Worm (Caenorhabditis elegans): ENCODE measurements around the gene ctsa-2.

The ctsa-2 gene

ce11 chrX:6458467-6458866 is 28.1 kb upstream of the ctsa-2 start:
- TF ChIP-seq D1046.2 (GFP tag; IDR thresholded peaks at IDR 0.05), result no peak
- TF ChIP-seq pqm-1 (tag; optimal IDR thresholded peaks at IDR 0.05), result peak; percentile 57

DNA sequence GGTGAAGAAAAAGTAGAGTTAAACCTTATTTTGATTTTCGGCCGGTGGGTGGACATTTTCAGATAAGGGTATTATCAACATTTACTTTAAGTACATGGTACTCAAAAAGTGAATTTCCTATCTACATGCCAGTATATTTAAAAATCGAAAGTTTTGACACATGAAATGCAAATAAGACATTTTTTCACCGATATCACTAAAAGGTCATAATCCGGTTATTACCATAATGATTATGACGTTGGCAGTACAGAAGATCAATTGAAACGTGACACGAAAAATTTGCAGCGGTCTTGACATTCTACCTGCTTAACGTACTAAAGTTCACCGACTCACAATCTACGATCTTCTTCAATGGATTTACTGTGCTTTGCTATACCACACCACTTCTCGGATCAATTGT is 27.6 kb upstream of the ctsa-2 start:
- TF ChIP-seq hmg-1.1 (GFP tag; IDR thresholded peaks at IDR 0.05), result no peak
- TF ChIP-seq nhr-48 (tag; optimal IDR thresholded peaks at IDR 0.05), result peak; percentile 30
- no peak for TF ChIP-seq nhr-10 (tag; optimal IDR thresholded peaks at IDR 0.05)
- no peak for TF ChIP-seq lin-13 (GFP tag; optimal IDR thresholded peaks at IDR 0.05)
- TF ChIP-seq lin-39 (tag; optimal IDR thresholded peaks at IDR 0.05), result no peak
- TF ChIP-seq dmd-9 (GFP tag; IDR thresholded peaks at IDR 0.05), result no peak
- TF ChIP-seq F26F4.8 (GFP tag; conservative IDR thresholded peaks at IDR 0.05), result no peak
- TF ChIP-seq spr-1 (tag; optimal IDR thresholded peaks at IDR 0.05), result no peak
- peak; percentile 15 to 17 for TF ChIP-seq unc-62 (GFP tag; optimal IDR thresholded peaks at IDR 0.05 in 1 of 2)
- TF ChIP-seq unc-62 (tag; optimal IDR thresholded peaks at IDR 0.05), result no peak
- no peak for TF ChIP-seq nhr-42 (GFP tag; IDR thresholded peaks at IDR 0.05)
- peak; percentile 0 for TF ChIP-seq nhr-77 (tag; optimal IDR thresholded peaks at IDR 0.05)
- no peak for TF ChIP-seq cey-2 (tag; optimal IDR thresholded peaks at IDR 0.05; ENCODE audit: borderline replicate concordance, insufficient read depth)
- TF ChIP-seq nhr-102 (tag; optimal IDR thresholded peaks at IDR 0.05), result no peak
- TF ChIP-seq T26A8.4 (GFP tag; IDR thresholded peaks at IDR 0.05), result no peak
- TF ChIP-seq dmd-6 (GFP tag; IDR thresholded peaks at IDR 0.05), result peak; percentile 69
- TF ChIP-seq dve-1 (tag; optimal IDR thresholded peaks at IDR 0.05; ENCODE audit: insufficient read depth), result peak; percentile 41
- peak; percentile 58; the same call in 1 of the 2 replicates for TF ChIP-seq tra-1 (GFP tag; IDR thresholded peaks at IDR 0.05)
- no peak for TF ChIP-seq daf-12 (tag; optimal IDR thresholded peaks at IDR 0.05)
- no peak for TF ChIP-seq mxl-3 (GFP tag; optimal IDR thresholded peaks at IDR 0.05)

- TF ChIP-seq ceh-28 (tag; optimal IDR thresholded peaks at IDR 0.05), result no peak
- peak; percentile 47 for TF ChIP-seq gei-8 (GFP tag; optimal IDR thresholded peaks at IDR 0.05)
- no peak for TF ChIP-seq nhr-11 (tag; optimal IDR thresholded peaks at IDR 0.05)
- peak; percentile 76 for TF ChIP-seq tra-1 (GFP tag; IDR thresholded peaks at IDR 0.05)
- no peak for TF ChIP-seq ZK546.5 (tag; optimal IDR thresholded peaks at IDR 0.05)
- no peak for TF ChIP-seq F26F4.8 (GFP tag; conservative IDR thresholded peaks at IDR 0.05)
- no peak for TF ChIP-seq zag-1 (tag; optimal IDR thresholded peaks at IDR 0.05)
- peak; percentile 73 for TF ChIP-seq dve-1 (tag; optimal IDR thresholded peaks at IDR 0.05; ENCODE audit: insufficient read depth)
- TF ChIP-seq nhr-41 (GFP tag; IDR thresholded peaks at IDR 0.05), result 0 out of 2 replicates have a peak, but pooled peaks have one; percentile 16
- TF ChIP-seq hlh-11 (tag; optimal IDR thresholded peaks at IDR 0.05), result peak; percentile 91
- no peak for TF ChIP-seq F44E2.7 (GFP tag; IDR thresholded peaks at IDR 0.05)
- TF ChIP-seq fos-1 (tag; optimal IDR thresholded peaks at IDR 0.05), result no peak
- no peak for TF ChIP-seq Y5F2A.4 (GFP tag; optimal IDR thresholded peaks at IDR 0.05)
- no peak for TF ChIP-seq daf-16 (GFP tag; optimal IDR thresholded peaks at IDR 0.05)
- TF ChIP-seq daf-16 (tag; optimal IDR thresholded peaks at IDR 0.05), result peak; percentile 58
- no peak for TF ChIP-seq jun-1 (tag; optimal IDR thresholded peaks at IDR 0.05)
- TF ChIP-seq ceh-20 (GFP tag; IDR thresholded peaks at IDR 0.05), result 0 out of 2 replicates have a peak, but pooled peaks have one; percentile 13
- TF ChIP-seq aha-1 (tag), result no peak
- no peak for TF ChIP-seq lin-15B (tag; optimal IDR thresholded peaks at IDR 0.05)
- peak; percentile 9 for TF ChIP-seq nhr-102 (tag; optimal IDR thresholded peaks at IDR 0.05)
- TF ChIP-seq mxl-3 (GFP tag; optimal IDR thresholded peaks at IDR 0.05), result peak; percentile 17
- TF ChIP-seq daf-12 (tag; optimal IDR thresholded peaks at IDR 0.05), result no peak
- TF ChIP-seq ceh-32 (tag; optimal IDR thresholded peaks at IDR 0.05; ENCODE audit: poor library complexity), result no peak
- no peak for TF ChIP-seq nhr-237 (tag; optimal IDR thresholded peaks at IDR 0.05)
- TF ChIP-seq T20F7.1 (GFP tag; optimal IDR thresholded peaks at IDR 0.05), result no peak
- peak; percentile 60 for TF ChIP-seq nhr-28 (tag; optimal IDR thresholded peaks at IDR 0.05)
- TF ChIP-seq zip-2 (tag; optimal IDR thresholded peaks at IDR 0.05), result no peak
- TF ChIP-seq lin-1 (GFP tag; IDR thresholded peaks at IDR 0.05), result peak; percentile 23; the same call in 1 of the 2 replicates
- TF ChIP-seq tag-97 (GFP tag; IDR thresholded peaks at IDR 0.05), result no peak
- peak; percentile 45; the same call in 1 of the 2 replicates for TF ChIP-seq pha-4 (GFP tag; IDR thresholded peaks at IDR 0.05)
- TF ChIP-seq pha-4 (tag; optimal IDR thresholded peaks at IDR 0.05), result no peak
- peak; percentile 45 for TF ChIP-seq nhr-48 (tag; optimal IDR thresholded peaks at IDR 0.05)
- no peak for TF ChIP-seq unc-62 (GFP tag; optimal IDR thresholded peaks at IDR 0.05 in 1 of 2)
- no peak for TF ChIP-seq unc-62 (tag; optimal IDR thresholded peaks at IDR 0.05)
- TF ChIP-seq pqm-1 (tag; optimal IDR thresholded peaks at IDR 0.05), result peak; percentile 95
- TF ChIP-seq D1046.2 (GFP tag; IDR thresholded peaks at IDR 0.05), result no peak
- TF ChIP-seq nhr-77 (tag; optimal IDR thresholded peaks at IDR 0.05), result peak; percentile 30
- peak; percentile 40 for TF ChIP-seq nhr-6 (tag; optimal IDR thresholded peaks at IDR 0.05)
These were observed 26.2 kb upstream of the ctsa-2 start, which contains the start of gene pept-1 for ce11 chrX:6456567-6456966. Gene pept-1, plus strand, starts transcription at chrX:6456872.
